Fruit fly (Drosophila melanogaster): ENCODE data around the gene CG32260.

dm6 chr3L:4158361-4158760 is 16.2 kb downstream of the CG32260 start:
- TF ChIP-seq usp (GFP tag; optimal IDR thresholded peaks at IDR 0.05) = no peak
- no peak for TF ChIP-seq pan (optimal IDR thresholded peaks at IDR 0.05)
- no peak for TF ChIP-seq EcR (GFP tag; optimal IDR thresholded peaks at IDR 0.05)

Data from whole organism.